Worm (Caenorhabditis elegans) whole organism, L4 larva: ENCODE results near the gene his-5.
A peak's percentile ranks its signal among the peaks of the same experiment; 100 is the strongest.

Experiments used
- D1046.2 ChIP-seq: fragments of 200-800 bp; sonication (Bioruptor generic); IDR thresholded peaks from 2 replicates; pipeline ENCODE4 v1.3.6; 2022; ENCODE audit warnings: missing genetic modification characterization, missing compliant biosample characterization
- F26F4.8 ChIP-seq: fragments of 200-800 bp; sonication (Bioruptor generic); conservative IDR thresholded peaks from 2 replicates; pipeline ENCODE4 v1.3.6; 2022; ENCODE audit warnings: missing genetic modification characterization, missing compliant biosample characterization
- F44E2.7 ChIP-seq: fragments of 200-800 bp; sonication (Bioruptor generic); IDR thresholded peaks from 2 replicates; pipeline ENCODE4 v2.1.2; 2022; ENCODE audit warnings: missing genetic modification characterization, missing compliant biosample characterization
- F49E8.2 ChIP-seq: sonication (generic microtip); optimal IDR thresholded peaks from 2 replicates; lab custom pipeline; 2016; ENCODE audit warnings: missing compliant biosample characterization, mild to moderate bottlenecking, missing genetic modification characterization, borderline replicate concordance
- R02D3.7 ChIP-seq: fragments of 150-350 bp; sonication (generic microtip); optimal IDR thresholded peaks from 3 replicates; lab custom pipeline; 2014; ENCODE audit warnings: missing biosample characterization, missing genetic modification characterization
- T26A8.4 ChIP-seq: fragments of 200-800 bp; sonication (Bioruptor generic); IDR thresholded peaks from 2 replicates; pipeline ENCODE4 v1.3.6; 2022; ENCODE audit warnings: missing genetic modification characterization, missing compliant biosample characterization
- Y105C5A.15 ChIP-seq: fragments of 200-800 bp; sonication (Bioruptor generic); IDR thresholded peaks from 2 replicates; pipeline ENCODE4 v1.3.6; 2022; ENCODE audit warnings: missing genetic modification characterization, missing compliant biosample characterization
- Y48G9A.11 ChIP-seq: fragments of 200-800 bp; sonication (Bioruptor generic); IDR thresholded peaks from 2 replicates; pipeline ENCODE4 v1.3.6; 2022; ENCODE audit warnings: missing genetic modification reagents, missing genetic modification characterization, missing compliant biosample characterization
- Y75B8A.6 ChIP-seq: fragments of 200-800 bp; sonication (Bioruptor generic); IDR thresholded peaks from 2 replicates; pipeline ENCODE4 v1.3.6; 2022; ENCODE audit warnings: missing genetic modification reagents, missing genetic modification characterization, missing compliant biosample characterization
- ZK337.2 ChIP-seq: fragments of 200-800 bp; sonication (Bioruptor generic); IDR thresholded peaks from 2 replicates; pipeline ENCODE4 v1.3.6; 2022; ENCODE audit warnings: missing genetic modification reagents, missing genetic modification characterization, missing compliant biosample characterization
- ZK546.5 ChIP-seq, 2 experiments: sonication (generic microtip); optimal IDR thresholded peaks; 2 replicates each; lab custom pipeline; 2017; ENCODE audit warnings: missing biosample characterization in 2 of 2, missing genetic modification characterization in 2 of 2
- aha-1 ChIP-seq: fragments of 150-350 bp; peaks from one replicate; lab custom pipeline; 2014; ENCODE audit warnings: missing biosample characterization, missing genetic modification characterization
- ama-1 ChIP-seq: fragments of 150-350 bp; optimal IDR thresholded peaks from 2 replicates; lab custom pipeline; 2014; ENCODE audit warnings: inconsistent platforms, mixed read lengths
- arid-1 ChIP-seq: fragments of 200-800 bp; sonication (Bioruptor generic); conservative IDR thresholded peaks from 2 replicates; pipeline ENCODE4 v1.3.6; 2022; ENCODE audit warnings: missing genetic modification reagents, missing genetic modification characterization, missing compliant biosample characterization
- ceh-20 ChIP-seq: fragments of 200-800 bp; sonication (Bioruptor generic); IDR thresholded peaks from 2 replicates; pipeline ENCODE4 v1.3.6; 2022; ENCODE audit warnings: missing genetic modification reagents, missing genetic modification characterization, missing compliant biosample characterization
- ceh-28 ChIP-seq: fragments of 150-350 bp; optimal IDR thresholded peaks from 2 replicates; lab custom pipeline; 2014; ENCODE audit warnings: missing biosample characterization, missing genetic modification reagents, missing genetic modification characterization
- ceh-32 ChIP-seq: sonication (generic microtip); optimal IDR thresholded peaks from 2 replicates; lab custom pipeline; 2016; ENCODE audit warnings: mild to moderate bottlenecking, missing genetic modification characterization, missing compliant biosample characterization; ENCODE audit not compliant: poor library complexity
- ceh-44 ChIP-seq: fragments of 200-800 bp; sonication (Bioruptor generic); IDR thresholded peaks from 2 replicates; pipeline ENCODE4 v1.3.6; 2022; ENCODE audit warnings: missing genetic modification reagents, missing genetic modification characterization, missing compliant biosample characterization
- ces-1 ChIP-seq: fragments of 150-350 bp; sonication (generic microtip); optimal IDR thresholded peaks from 4 replicates; lab custom pipeline; 2014; ENCODE audit warnings: missing biosample characterization, missing genetic modification reagents, missing genetic modification characterization
- ctbp-1 ChIP-seq: fragments of 200-800 bp; sonication (Bioruptor generic); IDR thresholded peaks from 2 replicates; pipeline ENCODE4 v1.3.6; 2022; ENCODE audit warnings: missing genetic modification reagents, missing genetic modification characterization, missing compliant biosample characterization
- daf-19 ChIP-seq: fragments of 200-800 bp; sonication (Bioruptor generic); conservative IDR thresholded peaks from 2 replicates; pipeline ENCODE4 v1.3.6; 2022; ENCODE audit warnings: missing genetic modification characterization, missing compliant biosample characterization
- daf-8 ChIP-seq: fragments of 200-800 bp; sonication (Bioruptor generic); IDR thresholded peaks from 2 replicates; pipeline ENCODE4 v1.3.6; 2022; ENCODE audit warnings: missing genetic modification characterization, missing compliant biosample characterization
- dmd-8 ChIP-seq: fragments of 200-800 bp; sonication (Bioruptor generic); IDR thresholded peaks from 2 replicates; pipeline ENCODE4 v1.3.6; 2022; ENCODE audit warnings: missing genetic modification characterization, missing compliant biosample characterization
- duxl-1 ChIP-seq: sonication (generic microtip); optimal IDR thresholded peaks from 2 replicates; lab custom pipeline; 2016; ENCODE audit warnings: mild to moderate bottlenecking, missing genetic modification characterization, moderate library complexity, missing compliant biosample characterization; ENCODE audit not compliant: poor library complexity
- dve-1 ChIP-seq: sonication (generic microtip); optimal IDR thresholded peaks from 2 replicates; lab custom pipeline; 2017; ENCODE audit warnings: antibody characterized with exemption, mild to moderate bottlenecking, missing genetic modification characterization, missing compliant biosample characterization; ENCODE audit not compliant: insufficient read depth
- egl-43 ChIP-seq: fragments of 200-800 bp; sonication (Bioruptor generic); IDR thresholded peaks from 2 replicates; pipeline ENCODE4 v1.3.6; 2022; ENCODE audit warnings: missing genetic modification reagents, missing genetic modification characterization, missing compliant biosample characterization
- fkh-10 ChIP-seq: fragments of 150-350 bp; optimal IDR thresholded peaks from 2 replicates; lab custom pipeline; 2014; ENCODE audit warnings: missing biosample characterization, missing genetic modification reagents, missing genetic modification characterization
- gei-8 ChIP-seq: fragments of 200-800 bp; sonication (Bioruptor generic); optimal IDR thresholded peaks from 2 replicates; lab custom pipeline; 2018; ENCODE audit warnings: mild to moderate bottlenecking, missing genetic modification characterization, missing compliant biosample characterization
- hlh-11 ChIP-seq: fragments of 200-800 bp; sonication (Bioruptor generic); optimal IDR thresholded peaks from 2 replicates; lab custom pipeline; 2018; ENCODE audit warnings: mild to moderate bottlenecking, missing genetic modification characterization, missing compliant biosample characterization
- lin-15B ChIP-seq: fragments of 150-350 bp; sonication (generic microtip); optimal IDR thresholded peaks from 3 replicates; lab custom pipeline; 2014; ENCODE audit warnings: missing biosample characterization, missing genetic modification characterization
- lin-29 ChIP-seq: fragments of 200-800 bp; sonication (Bioruptor generic); IDR thresholded peaks from 2 replicates; pipeline ENCODE4 v1.3.6; 2022; ENCODE audit warnings: missing genetic modification reagents, missing genetic modification characterization, missing compliant biosample characterization
- lir-3 ChIP-seq: sonication (generic microtip); optimal IDR thresholded peaks from 2 replicates; lab custom pipeline; 2016; ENCODE audit warnings: mild to moderate bottlenecking, missing genetic modification characterization, missing compliant biosample characterization
- mdl-1 ChIP-seq, 2 experiments: fragments of 150-350 bp in 1 of 2; sonication (generic microtip) in 1 of 2; optimal IDR thresholded peaks; 2 replicates each; lab custom pipeline; 2014 to 2017; ENCODE audit warnings: missing biosample characterization in 2 of 2, missing genetic modification characterization in 2 of 2
- mep-1 ChIP-seq: fragments of 150-350 bp; sonication (generic microtip); optimal IDR thresholded peaks from 3 replicates; lab custom pipeline; 2014; ENCODE audit warnings: missing biosample characterization, missing genetic modification characterization
- mxl-3 ChIP-seq: fragments of 200-800 bp; sonication (Bioruptor generic); optimal IDR thresholded peaks from 2 replicates; lab custom pipeline; 2018; ENCODE audit warnings: mild to moderate bottlenecking, missing genetic modification characterization, missing compliant biosample characterization
- nhr-10 ChIP-seq: fragments of 150-350 bp; optimal IDR thresholded peaks from 2 replicates; lab custom pipeline; 2014; ENCODE audit warnings: missing biosample characterization, missing genetic modification characterization
- nhr-25 ChIP-seq: sonication (generic microtip); optimal IDR thresholded peaks from 2 replicates; lab custom pipeline; 2017; ENCODE audit warnings: missing genetic modification characterization, mild to moderate bottlenecking, missing compliant biosample characterization, antibody characterized with exemption, moderate library complexity, borderline replicate concordance; ENCODE audit not compliant: insufficient read depth
- nhr-42 ChIP-seq: fragments of 200-800 bp; sonication (Bioruptor generic); IDR thresholded peaks from 2 replicates; pipeline ENCODE4 v1.3.6; 2022; ENCODE audit warnings: missing genetic modification characterization, missing compliant biosample characterization
- nhr-48 ChIP-seq: sonication (generic microtip); optimal IDR thresholded peaks from 2 replicates; lab custom pipeline; 2016; ENCODE audit warnings: mild to moderate bottlenecking, missing genetic modification characterization, missing compliant biosample characterization
- nhr-6 ChIP-seq: fragments of 150-350 bp; optimal IDR thresholded peaks from 2 replicates; lab custom pipeline; 2014; ENCODE audit warnings: missing biosample characterization, missing genetic modification characterization
- saeg-2 ChIP-seq: fragments of 200-800 bp; sonication (Bioruptor generic); IDR thresholded peaks from 2 replicates; pipeline ENCODE4 v1.3.6; 2022; ENCODE audit warnings: missing genetic modification reagents, missing genetic modification characterization, missing compliant biosample characterization
- set-16 ChIP-seq: fragments of 200-800 bp; sonication (Bioruptor generic); IDR thresholded peaks from 2 replicates; pipeline ENCODE4 v1.3.6; 2022; ENCODE audit warnings: missing genetic modification reagents, missing genetic modification characterization, missing compliant biosample characterization
- snpc-4 ChIP-seq: fragments of 150-350 bp; optimal IDR thresholded peaks from 2 replicates; lab custom pipeline; 2014; ENCODE audit warnings: missing biosample characterization, missing genetic modification characterization
- unc-130 ChIP-seq: sonication (generic microtip); optimal IDR thresholded peaks from 2 replicates; lab custom pipeline; 2016; ENCODE audit warnings: missing genetic modification reagents, missing genetic modification characterization, missing compliant biosample characterization
- vab-7 ChIP-seq: fragments of 200-800 bp; sonication (Bioruptor generic); IDR thresholded peaks from 2 replicates; pipeline ENCODE4 v1.3.6; 2022; ENCODE audit warnings: missing genetic modification reagents, missing genetic modification characterization, missing compliant biosample characterization
- zag-1 ChIP-seq: fragments of 150-350 bp; optimal IDR thresholded peaks from 2 replicates; lab custom pipeline; 2014; ENCODE audit warnings: missing biosample characterization, missing genetic modification characterization
- zfp-3 ChIP-seq: fragments of 200-800 bp; sonication (Bioruptor generic); conservative IDR thresholded peaks from 2 replicates; pipeline ENCODE4 v1.3.6; 2022; ENCODE audit warnings: missing genetic modification reagents, missing genetic modification characterization, missing compliant biosample characterization
- zip-2 ChIP-seq: fragments of 150-350 bp; optimal IDR thresholded peaks from 2 replicates; lab custom pipeline; 2014; ENCODE audit warnings: missing biosample characterization, missing genetic modification characterization

his-5 gene

DNA sequence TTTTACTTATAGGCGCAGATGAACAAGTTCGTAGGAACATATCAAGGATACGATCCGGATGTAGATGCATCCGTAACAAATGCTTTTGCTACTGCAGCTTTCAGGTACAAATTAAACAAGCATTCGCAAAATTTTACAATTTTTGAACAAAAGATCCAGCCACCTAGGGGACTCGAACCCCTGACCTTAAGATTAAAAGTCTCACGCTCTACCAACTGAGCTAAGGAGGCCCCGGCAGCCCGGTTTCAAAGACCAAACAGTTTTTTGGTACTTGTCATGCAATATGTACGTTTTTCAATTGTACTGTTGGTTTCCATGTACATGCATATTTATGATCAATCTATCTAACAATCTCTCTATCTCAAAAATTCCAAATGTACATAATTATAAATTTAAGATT is 35.6 kb upstream of the his-5 start (continued):
- TF ChIP-seq fkh-10 (GFP tag; lab: Kevin White, UChicago) (no peak), egl-43 (peak; percentile 52; the same call in 1 of the 2 replicates), Y105C5A.15 (GFP tag; lab: Robert Waterston, UW) (no peak), saeg-2 (GFP tag; lab: Robert Waterston, UW) (no peak), duxl-1 (tag; lab: Kevin White, UChicago) (peak; percentile 27), F26F4.8 (peak; percentile 60; the same call in 1 of the 2 replicates), lin-29 (no peak), mep-1 (no peak), nhr-48 (tag; lab: Kevin White, UChicago) (no peak), nhr-25 (no peak), mdl-1 (tag; optimal IDR thresholded peaks at IDR 0.05; lab: Kevin White, UChicago) (no peak), ceh-28 (tag; lab: Kevin White, UChicago) (no peak), ama-1 (no peak), T26A8.4 (GFP tag; lab: Robert Waterston, UW) (0 out of 2 replicates have a peak, but pooled peaks have one; percentile 39), lin-15B (tag; lab: Kevin White, UChicago) (no peak), R02D3.7 (no peak), unc-130 (GFP tag; lab: Kevin White, UChicago) (no peak), nhr-42 (GFP tag; lab: Robert Waterston, UW) (no peak), nhr-6 (tag; lab: Kevin White, UChicago) (no peak), ceh-20 (peak; percentile 45; the same call in 1 of the 2 replicates), gei-8 (GFP tag; lab: Kevin White, UChicago) (no peak), zip-2 (tag; lab: Kevin White, UChicago) (no peak), ceh-44 (GFP tag; lab: Robert Waterston, UW) (0 out of 2 replicates have a peak, but pooled peaks have one; percentile 44), Y75B8A.6 (GFP tag; lab: Robert Waterston, UW) (no peak), dmd-8 (GFP tag; lab: Robert Waterston, UW) (peak; percentile 92), daf-8 (GFP tag; lab: Robert Waterston, UW) (0 out of 2 replicates have a peak, but pooled peaks have one; percentile 27), Y48G9A.11 (0 out of 2 replicates have a peak, but pooled peaks have one; percentile 40), F44E2.7 (peak; percentile 49; the same call in 1 of the 2 replicates), snpc-4 (no peak), daf-19 (GFP tag; lab: Robert Waterston, UW) (peak; percentile 66; the same call in 1 of the 2 replicates), ctbp-1 (GFP tag; lab: Robert Waterston, UW) (no peak)

DNA sequence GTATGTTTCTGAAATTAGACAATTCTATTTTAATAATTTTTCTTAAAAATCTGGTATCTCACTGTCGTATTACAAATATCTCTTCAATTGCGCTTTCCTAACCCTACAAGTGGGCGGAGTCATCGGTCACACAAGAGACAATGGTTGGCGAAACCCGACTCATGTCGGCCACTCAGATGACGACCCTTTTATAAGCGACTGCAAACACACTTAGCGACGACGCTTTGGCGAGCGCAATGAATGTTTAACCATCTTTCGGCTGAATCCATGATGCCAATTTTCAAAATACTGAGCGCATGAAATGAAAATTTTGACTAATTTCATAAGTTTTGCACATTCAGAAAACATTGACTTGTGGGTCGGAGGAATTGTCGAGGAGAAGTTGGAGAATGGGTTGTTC is 34.7 kb upstream of the his-5 start:
- TF ChIP-seq nhr-48 (tag; lab: Kevin White, UChicago) (peak; percentile 92), R02D3.7 (peak; percentile 72), zfp-3 (peak; percentile 93), Y75B8A.6 (GFP tag; lab: Robert Waterston, UW) (peak; percentile 99), vab-7 (GFP tag; lab: Robert Waterston, UW) (peak; percentile 99), mxl-3 (GFP tag; lab: Kevin White, UChicago) (peak; percentile 95), zag-1 (tag; lab: Kevin White, UChicago) (peak; percentile 40), nhr-10 (tag; lab: Kevin White, UChicago) (peak; percentile 54), lir-3 (tag; lab: Kevin White, UChicago) (peak; percentile 95), nhr-25 (peak; percentile 30), dve-1 (tag; lab: Kevin White, UChicago) (peak; percentile 90), lin-15B (tag; lab: Kevin White, UChicago) (peak; percentile 60), nhr-42 (GFP tag; lab: Robert Waterston, UW) (peak; percentile 98), hlh-11 (peak; percentile 91), ZK546.5 (tag; optimal IDR thresholded peaks at IDR 0.05; lab: Kevin White, UChicago) (no peak), set-16 (GFP tag; lab: Robert Waterston, UW) (no peak; the same call in 1 of the 2 replicates), T26A8.4 (GFP tag; lab: Robert Waterston, UW) (peak; percentile 99), ZK337.2 (GFP tag; lab: Robert Waterston, UW) (peak; percentile 98), F49E8.2 (tag; lab: Kevin White, UChicago) (peak; percentile 98), nhr-6 (tag; lab: Kevin White, UChicago) (peak; percentile 82), ces-1 (GFP tag; lab: Kevin White, UChicago) (peak; percentile 74), arid-1 (GFP tag; lab: Robert Waterston, UW) (peak; percentile 99), mep-1 (peak; percentile 93), aha-1 (tag; lab: Kevin White, UChicago) (peak; percentile 98), D1046.2 (GFP tag; lab: Robert Waterston, UW) (peak; percentile 97), ceh-32 (tag; lab: Kevin White, UChicago) (peak; percentile 87), ceh-20 (peak; percentile 97)
